Worm (Caenorhabditis elegans) whole organism, L4 larva: Measurements from ENCODE around the gene die-1.

Experiments
- D1046.2 ChIP-seq: fragments of 200-800 bp; sonication (Bioruptor generic); IDR thresholded peaks from 2 replicates; pipeline ENCODE4 v1.3.6; 2022; ENCODE audit warnings: missing genetic modification characterization, missing compliant biosample characterization
- F49E8.2 ChIP-seq: sonication (generic microtip); optimal IDR thresholded peaks from 2 replicates; lab custom pipeline; 2016; ENCODE audit warnings: missing compliant biosample characterization, mild to moderate bottlenecking, missing genetic modification characterization, borderline replicate concordance
- R02D3.7 ChIP-seq: fragments of 150-350 bp; sonication (generic microtip); optimal IDR thresholded peaks from 3 replicates; lab custom pipeline; 2014; ENCODE audit warnings: missing biosample characterization, missing genetic modification characterization
- T20F7.1 ChIP-seq: fragments of 200-800 bp; sonication (Bioruptor generic); optimal IDR thresholded peaks from 2 replicates; lab custom pipeline; 2018; ENCODE audit warnings: mild to moderate bottlenecking, missing genetic modification characterization, missing compliant biosample characterization
- Y5F2A.4 ChIP-seq: fragments of 200-800 bp; sonication (Bioruptor generic); optimal IDR thresholded peaks from 2 replicates; lab custom pipeline; 2018; ENCODE audit warnings: mild to moderate bottlenecking, missing genetic modification characterization, missing compliant biosample characterization
- arid-1 ChIP-seq: fragments of 200-800 bp; sonication (Bioruptor generic); conservative IDR thresholded peaks from 2 replicates; pipeline ENCODE4 v1.3.6; 2022; ENCODE audit warnings: missing genetic modification reagents, missing genetic modification characterization, missing compliant biosample characterization
- ceh-32 ChIP-seq: sonication (generic microtip); optimal IDR thresholded peaks from 2 replicates; lab custom pipeline; 2016; ENCODE audit warnings: mild to moderate bottlenecking, missing genetic modification characterization, missing compliant biosample characterization; ENCODE audit not compliant: poor library complexity
- ceh-62 ChIP-seq: sonication (generic microtip); optimal IDR thresholded peaks from 2 replicates; lab custom pipeline; 2017; ENCODE audit warnings: missing biosample characterization, missing genetic modification characterization
- daf-19 ChIP-seq: fragments of 200-800 bp; sonication (Bioruptor generic); conservative IDR thresholded peaks from 2 replicates; pipeline ENCODE4 v1.3.6; 2022; ENCODE audit warnings: missing genetic modification characterization, missing compliant biosample characterization
- dmd-6 ChIP-seq: fragments of 200-800 bp; sonication (Bioruptor generic); IDR thresholded peaks from 2 replicates; pipeline ENCODE4 v1.3.6; 2022; ENCODE audit warnings: missing genetic modification reagents, missing genetic modification characterization, missing compliant biosample characterization
- dmd-8 ChIP-seq: fragments of 200-800 bp; sonication (Bioruptor generic); IDR thresholded peaks from 2 replicates; pipeline ENCODE4 v1.3.6; 2022; ENCODE audit warnings: missing genetic modification characterization, missing compliant biosample characterization
- duxl-1 ChIP-seq: sonication (generic microtip); optimal IDR thresholded peaks from 2 replicates; lab custom pipeline; 2016; ENCODE audit warnings: mild to moderate bottlenecking, missing genetic modification characterization, moderate library complexity, missing compliant biosample characterization; ENCODE audit not compliant: poor library complexity
- dve-1 ChIP-seq: sonication (generic microtip); optimal IDR thresholded peaks from 2 replicates; lab custom pipeline; 2017; ENCODE audit warnings: antibody characterized with exemption, mild to moderate bottlenecking, missing genetic modification characterization, missing compliant biosample characterization; ENCODE audit not compliant: insufficient read depth
- egl-27 ChIP-seq: sonication (generic microtip); optimal IDR thresholded peaks from 3 replicates; lab custom pipeline; 2017; ENCODE audit warnings: missing biosample characterization, missing genetic modification reagents, missing genetic modification characterization
- fkh-10 ChIP-seq: fragments of 150-350 bp; optimal IDR thresholded peaks from 2 replicates; lab custom pipeline; 2014; ENCODE audit warnings: missing biosample characterization, missing genetic modification reagents, missing genetic modification characterization
- hif-1 ChIP-seq, 2 experiments: sonication (generic microtip); optimal IDR thresholded peaks; 2 replicates each; lab custom pipeline; 2016 to 2017; ENCODE audit warnings: missing compliant biosample characterization in 2 of 2, missing genetic modification characterization in 2 of 2, missing genetic modification reagents in 2 of 2, missing genotype in 2 of 2, mild to moderate bottlenecking in 1 of 2
- hlh-30 ChIP-seq: sonication (generic microtip); optimal IDR thresholded peaks from 2 replicates; lab custom pipeline; 2017; ENCODE audit warnings: antibody characterized with exemption, mild to moderate bottlenecking, missing genetic modification characterization, missing compliant biosample characterization; ENCODE audit not compliant: insufficient read depth
- jun-1 ChIP-seq: fragments of 150-350 bp; optimal IDR thresholded peaks from 2 replicates; lab custom pipeline; 2014; ENCODE audit warnings: missing biosample characterization, missing genetic modification reagents, missing genetic modification characterization
- lim-7 ChIP-seq: fragments of 200-800 bp; sonication (Bioruptor generic); IDR thresholded peaks from 2 replicates; pipeline ENCODE4 v1.3.6; 2022; ENCODE audit warnings: missing genetic modification characterization, missing compliant biosample characterization
- lin-38 ChIP-seq: fragments of 200-800 bp; sonication (Bioruptor generic); IDR thresholded peaks from 2 replicates; pipeline ENCODE4 v1.3.6; 2022; ENCODE audit warnings: missing genetic modification reagents, missing genetic modification characterization, missing compliant biosample characterization
- lin-39 ChIP-seq: fragments of 150-350 bp; optimal IDR thresholded peaks from 2 replicates; lab custom pipeline; 2014; ENCODE audit warnings: missing biosample characterization, missing genetic modification reagents, missing genetic modification characterization
- mxl-3 ChIP-seq: fragments of 200-800 bp; sonication (Bioruptor generic); optimal IDR thresholded peaks from 2 replicates; lab custom pipeline; 2018; ENCODE audit warnings: mild to moderate bottlenecking, missing genetic modification characterization, missing compliant biosample characterization
- nhr-11 ChIP-seq: fragments of 150-350 bp; optimal IDR thresholded peaks from 2 replicates; lab custom pipeline; 2014; ENCODE audit warnings: missing biosample characterization, missing genetic modification characterization
- nhr-237 ChIP-seq: sonication (generic microtip); optimal IDR thresholded peaks from 2 replicates; lab custom pipeline; 2017; ENCODE audit warnings: missing biosample characterization, missing genetic modification characterization
- nhr-28 ChIP-seq: fragments of 150-350 bp; optimal IDR thresholded peaks from 2 replicates; lab custom pipeline; 2014; ENCODE audit warnings: missing biosample characterization, missing genetic modification characterization
- php-3 ChIP-seq: fragments of 200-800 bp; sonication (Bioruptor generic); IDR thresholded peaks from 2 replicates; pipeline ENCODE4 v1.3.6; 2022; ENCODE audit warnings: missing genetic modification reagents, missing genetic modification characterization, missing compliant biosample characterization
- skn-1 ChIP-seq: fragments of 150-350 bp; optimal IDR thresholded peaks from 2 replicates; lab custom pipeline; 2014; ENCODE audit warnings: missing biosample characterization, missing genetic modification characterization
- snpc-1.2 ChIP-seq: fragments of 200-800 bp; sonication (Bioruptor generic); IDR thresholded peaks from 2 replicates; pipeline ENCODE4 v1.3.6; 2022; ENCODE audit warnings: missing genetic modification reagents, missing genetic modification characterization, missing compliant biosample characterization
- tra-1 ChIP-seq: fragments of 200-800 bp; sonication (Bioruptor generic); IDR thresholded peaks from 2 replicates; pipeline ENCODE4 v1.3.6; 2022; ENCODE audit warnings: missing genetic modification reagents, missing genetic modification characterization, missing compliant biosample characterization
- unc-39 ChIP-seq: sonication (generic microtip); optimal IDR thresholded peaks from 2 replicates; lab custom pipeline; 2017; ENCODE audit warnings: missing biosample characterization, missing genetic modification characterization
- unc-62 ChIP-seq, 3 experiments: fragments of 150-350 bp in 1 of 3; sonication (generic microtip); optimal IDR thresholded peaks in 2 of 3; peaks in 1 of 3; 1 replicate in 1 of 3; 2 replicates in 2 of 3; lab custom pipeline; 2014 to 2017; ENCODE audit warnings: missing biosample characterization in 3 of 3, missing genetic modification characterization in 3 of 3, missing genetic modification reagents in 3 of 3, missing genotype in 1 of 3
- zag-1 ChIP-seq: fragments of 150-350 bp; optimal IDR thresholded peaks from 2 replicates; lab custom pipeline; 2014; ENCODE audit warnings: missing biosample characterization, missing genetic modification characterization

Gene die-1

DNA sequence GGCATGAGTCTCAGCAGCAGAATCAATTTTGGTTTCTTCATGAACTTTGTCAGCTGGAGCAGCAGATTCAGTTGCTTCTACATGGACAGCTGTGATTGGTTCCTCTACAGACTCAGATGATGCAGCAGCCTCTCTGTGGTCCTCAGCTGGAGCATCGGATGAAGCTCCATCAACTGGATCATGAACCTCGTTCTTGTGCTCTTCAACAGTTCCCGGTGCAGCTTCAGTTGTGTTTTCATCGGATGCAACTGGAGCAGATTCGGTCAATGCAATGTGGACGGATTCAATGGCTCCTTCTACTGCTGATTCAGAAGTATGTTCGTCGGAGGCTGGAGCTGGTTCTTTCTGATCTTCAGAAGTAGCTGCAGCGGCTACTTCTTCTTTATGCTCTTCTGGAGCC lies 53.3 kb downstream of the die-1 start:
- TF ChIP-seq ceh-32 (tag; lab: Kevin White, UChicago): no peak
- no peak for TF ChIP-seq D1046.2 (GFP tag; lab: Robert Waterston, UW)
- TF ChIP-seq unc-62 (GFP tag; optimal IDR thresholded peaks at IDR 0.05 in 1 of 2; lab: Kevin White, UChicago): peak in 1 of 2 experiments; percentile 72
- no peak for TF ChIP-seq unc-62 (tag; optimal IDR thresholded peaks at IDR 0.05; lab: Kevin White, UChicago)

DNA sequence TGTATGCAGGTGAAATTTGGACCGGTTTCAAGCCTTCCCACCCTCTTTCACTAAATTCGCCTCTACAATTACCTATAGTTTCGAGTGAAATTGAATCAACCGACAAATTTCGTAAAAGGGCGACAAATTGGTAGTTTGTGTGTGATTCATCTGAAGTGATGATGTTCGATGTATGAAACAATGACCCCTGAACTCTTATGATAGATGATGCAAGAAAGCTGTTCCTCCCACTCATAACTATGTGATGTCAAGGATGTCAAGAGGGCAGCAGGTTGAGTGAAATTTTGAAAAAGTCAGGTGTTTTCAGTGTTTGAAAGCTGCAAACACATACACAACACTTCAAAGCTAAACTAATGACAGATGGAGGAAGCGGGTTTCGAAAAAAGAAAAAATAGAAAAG lies 55.2 kb downstream of the die-1 start:
- TF ChIP-seq egl-27: no peak
- peak; percentile 75 for TF ChIP-seq nhr-11
- 0 out of 2 replicates have a peak, but pooled peaks have one; percentile 6 for TF ChIP-seq tra-1 (GFP tag; lab: Robert Waterston, UW)
- peak in 1 of 2 experiments; percentile 57 for TF ChIP-seq unc-62 (GFP tag; optimal IDR thresholded peaks at IDR 0.05 in 1 of 2; lab: Kevin White, UChicago)
- TF ChIP-seq unc-62 (tag; optimal IDR thresholded peaks at IDR 0.05; lab: Kevin White, UChicago): no peak

DNA sequence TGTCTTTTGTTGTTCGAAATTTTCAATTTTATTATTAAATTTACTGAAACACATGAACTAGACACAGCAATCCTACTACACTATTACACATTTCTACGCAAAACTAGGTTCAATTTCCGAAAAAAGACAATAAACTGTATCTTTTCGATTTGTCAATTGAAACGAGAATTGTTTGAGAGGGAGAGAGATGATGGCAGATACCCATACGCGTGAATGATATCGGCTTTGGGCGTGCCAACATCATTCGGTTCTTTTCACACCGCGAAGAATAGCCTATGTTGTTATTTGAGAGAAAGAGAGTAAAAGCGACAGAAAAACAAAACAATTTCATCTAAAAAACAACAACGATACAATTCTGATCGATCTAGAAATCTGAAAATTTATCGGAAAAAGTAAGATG lies 56.0 kb downstream of the die-1 start:
- TF ChIP-seq dmd-8: no peak
- TF ChIP-seq unc-62 (GFP tag; optimal IDR thresholded peaks at IDR 0.05 in 1 of 2; lab: Kevin White, UChicago): peak in 1 of 2 experiments; percentile 78
- no peak for TF ChIP-seq unc-62 (tag; optimal IDR thresholded peaks at IDR 0.05; lab: Kevin White, UChicago)
- no peak for TF ChIP-seq fkh-10 (GFP tag; lab: Kevin White, UChicago)
- no peak for TF ChIP-seq zag-1 (tag; lab: Kevin White, UChicago)
- no peak for TF ChIP-seq jun-1 (tag; lab: Kevin White, UChicago)
- TF ChIP-seq mxl-3: peak; percentile 29
- TF ChIP-seq skn-1 (tag; lab: Kevin White, UChicago): no peak
- TF ChIP-seq unc-39 (tag; lab: Kevin White, UChicago): no peak
- no peak for TF ChIP-seq php-3 (GFP tag; lab: Robert Waterston, UW)
- TF ChIP-seq hif-1 (tag; optimal IDR thresholded peaks at IDR 0.05; lab: Kevin White, UChicago): no peak
- no peak for TF ChIP-seq lin-38 (GFP tag; lab: Robert Waterston, UW)
- TF ChIP-seq R02D3.7: no peak
- TF ChIP-seq lim-7 (GFP tag; lab: Robert Waterston, UW): no peak
- peak; percentile 2 for TF ChIP-seq nhr-28 (tag; lab: Kevin White, UChicago)
- TF ChIP-seq lin-39: no peak
- no peak for TF ChIP-seq hlh-30 (tag; lab: Kevin White, UChicago)
- TF ChIP-seq nhr-237 (tag; lab: Kevin White, UChicago): no peak
- TF ChIP-seq snpc-1.2 (GFP tag; lab: Robert Waterston, UW): no peak
- no peak for TF ChIP-seq F49E8.2 (tag; lab: Kevin White, UChicago)
- TF ChIP-seq dmd-6 (GFP tag; lab: Robert Waterston, UW): peak; percentile 16; the same call in 1 of the 2 replicates
- TF ChIP-seq daf-19 (GFP tag; lab: Robert Waterston, UW): no peak
- no peak for TF ChIP-seq duxl-1 (tag; lab: Kevin White, UChicago)
- peak; percentile 28 for TF ChIP-seq dve-1 (tag; lab: Kevin White, UChicago)
- no peak for TF ChIP-seq arid-1 (GFP tag; lab: Robert Waterston, UW)
- no peak for TF ChIP-seq ceh-62 (tag; lab: Kevin White, UChicago)
- TF ChIP-seq Y5F2A.4: no peak
- TF ChIP-seq T20F7.1: no peak
